Fruit fly (Drosophila melanogaster): ENCODE data around the gene Cp19.

The Cp19 gene

dm6 chr3L:8741051-8741468 lies 11.4 kb downstream of the Cp19 start (continued):
- TF ChIP-seq tna (GFP tag; IDR thresholded peaks at IDR 0.05; ENCODE audit: partially characterized antibody) (no peak), ac (GFP tag; optimal IDR thresholded peaks at IDR 0.05) (no peak), lab (GFP tag; optimal IDR thresholded peaks at IDR 0.05) (peak; percentile 71), Ssrp (tag; optimal IDR thresholded peaks at IDR 0.05) (no peak), CG15011 (GFP tag; optimal IDR thresholded peaks at IDR 0.05) (peak; percentile 17), Antp (GFP tag; optimal IDR thresholded peaks at IDR 0.05) (no peak), B-H1 (GFP tag; IDR thresholded peaks at IDR 0.05) (no peak), Atf-2 (GFP tag; optimal IDR thresholded peaks at IDR 0.05) (no peak), D19A (tag; optimal IDR thresholded peaks at IDR 0.05) (no peak), CG17186 (GFP tag; optimal IDR thresholded peaks at IDR 0.05) (no peak), Lpt (GFP tag; optimal IDR thresholded peaks at IDR 0.05) (no peak), D (optimal IDR thresholded peaks at IDR 0.05) (no peak), D (GFP tag; optimal IDR thresholded peaks at IDR 0.05) (no peak), croc (GFP tag; conservative IDR thresholded peaks at IDR 0.05) (no peak), slp2 (GFP tag; optimal IDR thresholded peaks at IDR 0.05) (no peak), kah (GFP tag; optimal IDR thresholded peaks at IDR 0.05) (no peak), pb (GFP tag; optimal IDR thresholded peaks at IDR 0.05) (no peak), CG12071 (GFP tag; optimal IDR thresholded peaks at IDR 0.05) (peak; percentile 49), CG11695 (GFP tag; IDR thresholded peaks at IDR 0.05) (no peak), az2 (GFP tag; optimal IDR thresholded peaks at IDR 0.05) (no peak), TFAM (GFP tag; optimal IDR thresholded peaks at IDR 0.05) (no peak), Hr51 (GFP tag; optimal IDR thresholded peaks at IDR 0.05) (no peak), CG4282 (GFP tag; optimal IDR thresholded peaks at IDR 0.05) (no peak), fru (optimal IDR thresholded peaks at IDR 0.05) (no peak), CG17359 (tag; optimal IDR thresholded peaks at IDR 0.05) (peak; percentile 31), PHDP (tag; optimal IDR thresholded peaks at IDR 0.05) (peak; percentile 47), CG7357 (GFP tag; IDR thresholded peaks at IDR 0.05) (no peak), Dll (GFP tag; IDR thresholded peaks at IDR 0.05; ENCODE audit: partially characterized antibody) (no peak), Xbp1 (GFP tag; optimal IDR thresholded peaks at IDR 0.05) (no peak), CG34224 (GFP tag; IDR thresholded peaks at IDR 0.05; ENCODE audit: partially characterized antibody) (no peak), CG13296 (GFP tag; optimal IDR thresholded peaks at IDR 0.05) (peak; percentile 18), CrebB (tag; optimal IDR thresholded peaks at IDR 0.05) (no peak), ase (GFP tag; IDR thresholded peaks at IDR 0.05) (no peak), sqz (GFP tag; optimal IDR thresholded peaks at IDR 0.05) (no peak), nom (GFP tag; optimal IDR thresholded peaks at IDR 0.05) (no peak), CG1792 (GFP tag; optimal IDR thresholded peaks at IDR 0.05) (no peak), Med (GFP tag) (peak; percentile 80), CG18011 (GFP tag; optimal IDR thresholded peaks at IDR 0.05) (no peak), CG1832 (GFP tag; optimal IDR thresholded peaks at IDR 0.05) (peak; percentile 49), CG2120 (GFP tag; optimal IDR thresholded peaks at IDR 0.05) (no peak), CG33213 (GFP tag; optimal IDR thresholded peaks at IDR 0.05) (no peak), Doc2 (GFP tag; IDR thresholded peaks at IDR 0.05) (no peak), nau (GFP tag; optimal IDR thresholded peaks at IDR 0.05) (no peak), so (GFP tag; IDR thresholded peaks at IDR 0.05) (peak; percentile 93), CG10147 (GFP tag; optimal IDR thresholded peaks at IDR 0.05) (no peak), Sry-β (GFP tag; optimal IDR thresholded peaks at IDR 0.05) (no peak), CG6854 (GFP tag; optimal IDR thresholded peaks at IDR 0.05) (peak; percentile 12), unc-4 (GFP tag; IDR thresholded peaks at IDR 0.05; ENCODE audit: partially characterized antibody) (no peak), al (GFP tag; IDR thresholded peaks at IDR 0.05) (no peak), Elba2 (GFP tag; optimal IDR thresholded peaks at IDR 0.05) (no peak), CG15073 (GFP tag; optimal IDR thresholded peaks at IDR 0.05) (no peak), ssp (GFP tag; IDR thresholded peaks at IDR 0.05) (no peak)
